Worm (Caenorhabditis elegans): ENCODE measurements around the gene T19C3.6.

T19C3.6 gene

ce11 chrIII:587009-587408 lies 44.3 kb downstream of the T19C3.6 start, which contains the start of gene helq-1:
Gene helq-1, minus strand, starts transcription at chrIII:587109.
- TF ChIP-seq drap-1 (GFP tag; optimal IDR thresholded peaks at IDR 0.05) (no peak), nhr-28 (tag; optimal IDR thresholded peaks at IDR 0.05) (no peak), flh-1 (GFP tag; optimal IDR thresholded peaks at IDR 0.05) (no peak), zip-8 (tag; optimal IDR thresholded peaks at IDR 0.05) (no peak), mab-5 (tag; optimal IDR thresholded peaks at IDR 0.05) (no peak), pha-4 (tag; optimal IDR thresholded peaks at IDR 0.05) (no peak), hlh-1 (tag; optimal IDR thresholded peaks at IDR 0.05) (no peak), cnd-1 (tag; optimal IDR thresholded peaks at IDR 0.05) (no peak), ham-2 (GFP tag; optimal IDR thresholded peaks at IDR 0.05) (no peak), unc-120 (tag; optimal IDR thresholded peaks at IDR 0.05; ENCODE audit: poor library complexity, severe bottlenecking) (no peak), nhr-237 (tag; optimal IDR thresholded peaks at IDR 0.05) (no peak), sptf-1 (tag; optimal IDR thresholded peaks at IDR 0.05) (no peak), unc-39 (tag; optimal IDR thresholded peaks at IDR 0.05) (no peak), ceh-39 (tag; optimal IDR thresholded peaks at IDR 0.05) (no peak), lin-32 (GFP tag; optimal IDR thresholded peaks at IDR 0.05) (no peak), ztf-11 (tag; optimal IDR thresholded peaks at IDR 0.05) (no peak), elt-3 (tag; optimal IDR thresholded peaks at IDR 0.05) (no peak), lsy-2 (tag; optimal IDR thresholded peaks at IDR 0.05) (no peak), mls-2 (tag; optimal IDR thresholded peaks at IDR 0.05) (no peak)

Measured in whole organism, mixed stage, embryonic.